Worm (Caenorhabditis elegans) whole organism, L4/young adult: Measurements from ENCODE around the gene clec-230.

Experiments used
- W03F9.2 ChIP-seq: fragments of 150-350 bp; optimal IDR thresholded peaks from 2 replicates; lab custom pipeline; 2014; ENCODE audit warnings: missing biosample characterization, missing genetic modification characterization
- dao-5 ChIP-seq: sonication (generic microtip); optimal IDR thresholded peaks from 2 replicates; lab custom pipeline; 2016; ENCODE audit warnings: missing genotype, missing genetic modification characterization, moderate library complexity, missing compliant biosample characterization

- TF ChIP-seq W03F9.2 (tag; lab: Kevin White, UChicago): no peak
- no peak for TF ChIP-seq dao-5
Measured at ce11 chrV:15327745-15328447, 21.0 kb downstream of the clec-230 start, which contains the start of gene ZK1037.6.
